Worm (Caenorhabditis elegans) whole organism, L4 larva: ENCODE data around the gene str-187.

Experiments
- D1046.2 ChIP-seq: fragments of 200-800 bp; sonication (Bioruptor generic); IDR thresholded peaks from 2 replicates; pipeline ENCODE4 v1.3.6; 2022; ENCODE audit warnings: missing genetic modification characterization, missing compliant biosample characterization
- F10B5.3 ChIP-seq: sonication (generic microtip); optimal IDR thresholded peaks from 2 replicates; lab custom pipeline; 2016; ENCODE audit warnings: mild to moderate bottlenecking, missing genetic modification characterization, missing compliant biosample characterization
- F26F4.8 ChIP-seq: fragments of 200-800 bp; sonication (Bioruptor generic); conservative IDR thresholded peaks from 2 replicates; pipeline ENCODE4 v1.3.6; 2022; ENCODE audit warnings: missing genetic modification characterization, missing compliant biosample characterization
- F49E8.2 ChIP-seq: sonication (generic microtip); optimal IDR thresholded peaks from 2 replicates; lab custom pipeline; 2016; ENCODE audit warnings: missing compliant biosample characterization, mild to moderate bottlenecking, missing genetic modification characterization, borderline replicate concordance
- T20F7.1 ChIP-seq: fragments of 200-800 bp; sonication (Bioruptor generic); optimal IDR thresholded peaks from 2 replicates; lab custom pipeline; 2018; ENCODE audit warnings: mild to moderate bottlenecking, missing genetic modification characterization, missing compliant biosample characterization
- T26A8.4 ChIP-seq: fragments of 200-800 bp; sonication (Bioruptor generic); IDR thresholded peaks from 2 replicates; pipeline ENCODE4 v1.3.6; 2022; ENCODE audit warnings: missing genetic modification characterization, missing compliant biosample characterization
- Y48G9A.11 ChIP-seq: fragments of 200-800 bp; sonication (Bioruptor generic); IDR thresholded peaks from 2 replicates; pipeline ENCODE4 v1.3.6; 2022; ENCODE audit warnings: missing genetic modification reagents, missing genetic modification characterization, missing compliant biosample characterization
- Y75B8A.6 ChIP-seq: fragments of 200-800 bp; sonication (Bioruptor generic); IDR thresholded peaks from 2 replicates; pipeline ENCODE4 v1.3.6; 2022; ENCODE audit warnings: missing genetic modification reagents, missing genetic modification characterization, missing compliant biosample characterization
- ZK546.5 ChIP-seq, 2 experiments: sonication (generic microtip); optimal IDR thresholded peaks; 2 replicates each; lab custom pipeline; 2017; ENCODE audit warnings: missing biosample characterization in 2 of 2, missing genetic modification characterization in 2 of 2
- aha-1 ChIP-seq: fragments of 150-350 bp; peaks from one replicate; lab custom pipeline; 2014; ENCODE audit warnings: missing biosample characterization, missing genetic modification characterization
- ama-1 ChIP-seq: fragments of 150-350 bp; optimal IDR thresholded peaks from 2 replicates; lab custom pipeline; 2014; ENCODE audit warnings: inconsistent platforms, mixed read lengths
- arid-1 ChIP-seq: fragments of 200-800 bp; sonication (Bioruptor generic); conservative IDR thresholded peaks from 2 replicates; pipeline ENCODE4 v1.3.6; 2022; ENCODE audit warnings: missing genetic modification reagents, missing genetic modification characterization, missing compliant biosample characterization
- attf-4 ChIP-seq: sonication (generic microtip); optimal IDR thresholded peaks from 3 replicates; lab custom pipeline; 2017; ENCODE audit warnings: missing biosample characterization, missing genetic modification characterization
- ceh-20 ChIP-seq: fragments of 200-800 bp; sonication (Bioruptor generic); IDR thresholded peaks from 2 replicates; pipeline ENCODE4 v1.3.6; 2022; ENCODE audit warnings: missing genetic modification reagents, missing genetic modification characterization, missing compliant biosample characterization
- ceh-28 ChIP-seq: fragments of 150-350 bp; optimal IDR thresholded peaks from 2 replicates; lab custom pipeline; 2014; ENCODE audit warnings: missing biosample characterization, missing genetic modification reagents, missing genetic modification characterization
- ceh-32 ChIP-seq: sonication (generic microtip); optimal IDR thresholded peaks from 2 replicates; lab custom pipeline; 2016; ENCODE audit warnings: mild to moderate bottlenecking, missing genetic modification characterization, missing compliant biosample characterization; ENCODE audit not compliant: poor library complexity
- ceh-44 ChIP-seq: fragments of 200-800 bp; sonication (Bioruptor generic); IDR thresholded peaks from 2 replicates; pipeline ENCODE4 v1.3.6; 2022; ENCODE audit warnings: missing genetic modification reagents, missing genetic modification characterization, missing compliant biosample characterization
- ces-1 ChIP-seq: fragments of 150-350 bp; sonication (generic microtip); optimal IDR thresholded peaks from 4 replicates; lab custom pipeline; 2014; ENCODE audit warnings: missing biosample characterization, missing genetic modification reagents, missing genetic modification characterization
- daf-12 ChIP-seq: fragments of 150-350 bp; optimal IDR thresholded peaks from 2 replicates; lab custom pipeline; 2014; ENCODE audit warnings: missing biosample characterization, missing genetic modification reagents, missing genetic modification characterization
- daf-16 ChIP-seq, 3 experiments: sonication (generic microtip); optimal IDR thresholded peaks; 2 replicates each; lab custom pipeline; 2016 to 2017; ENCODE audit warnings: missing genetic modification characterization in 3 of 3, missing genetic modification reagents in 3 of 3, mild to moderate bottlenecking in 2 of 3, missing compliant biosample characterization in 2 of 3, missing biosample characterization in 1 of 3, moderate library complexity in 1 of 3
- daf-19 ChIP-seq: fragments of 200-800 bp; sonication (Bioruptor generic); conservative IDR thresholded peaks from 2 replicates; pipeline ENCODE4 v1.3.6; 2022; ENCODE audit warnings: missing genetic modification characterization, missing compliant biosample characterization
- daf-8 ChIP-seq: fragments of 200-800 bp; sonication (Bioruptor generic); IDR thresholded peaks from 2 replicates; pipeline ENCODE4 v1.3.6; 2022; ENCODE audit warnings: missing genetic modification characterization, missing compliant biosample characterization
- dmd-9 ChIP-seq: fragments of 200-800 bp; sonication (Bioruptor generic); IDR thresholded peaks from 2 replicates; pipeline ENCODE4 v1.3.6; 2022; ENCODE audit warnings: missing genetic modification reagents, missing genetic modification characterization, missing compliant biosample characterization
- dpl-1 ChIP-seq: fragments of 150-350 bp; optimal IDR thresholded peaks from 2 replicates; lab custom pipeline; 2014; ENCODE audit warnings: missing biosample characterization, missing genetic modification reagents, missing genetic modification characterization
- duxl-1 ChIP-seq: sonication (generic microtip); optimal IDR thresholded peaks from 2 replicates; lab custom pipeline; 2016; ENCODE audit warnings: mild to moderate bottlenecking, missing genetic modification characterization, moderate library complexity, missing compliant biosample characterization; ENCODE audit not compliant: poor library complexity
- fos-1 ChIP-seq: fragments of 150-350 bp; optimal IDR thresholded peaks from 2 replicates; lab custom pipeline; 2014; ENCODE audit warnings: missing biosample characterization, missing genetic modification characterization
- gei-8 ChIP-seq: fragments of 200-800 bp; sonication (Bioruptor generic); optimal IDR thresholded peaks from 2 replicates; lab custom pipeline; 2018; ENCODE audit warnings: mild to moderate bottlenecking, missing genetic modification characterization, missing compliant biosample characterization
- hif-1 ChIP-seq, 2 experiments: sonication (generic microtip); optimal IDR thresholded peaks; 2 replicates each; lab custom pipeline; 2016 to 2017; ENCODE audit warnings: missing compliant biosample characterization in 2 of 2, missing genetic modification characterization in 2 of 2, missing genetic modification reagents in 2 of 2, missing genotype in 2 of 2, mild to moderate bottlenecking in 1 of 2
- hlh-30 ChIP-seq: sonication (generic microtip); optimal IDR thresholded peaks from 2 replicates; lab custom pipeline; 2017; ENCODE audit warnings: antibody characterized with exemption, mild to moderate bottlenecking, missing genetic modification characterization, missing compliant biosample characterization; ENCODE audit not compliant: insufficient read depth
- lin-38 ChIP-seq: fragments of 200-800 bp; sonication (Bioruptor generic); IDR thresholded peaks from 2 replicates; pipeline ENCODE4 v1.3.6; 2022; ENCODE audit warnings: missing genetic modification reagents, missing genetic modification characterization, missing compliant biosample characterization
- lin-39 ChIP-seq: fragments of 150-350 bp; optimal IDR thresholded peaks from 2 replicates; lab custom pipeline; 2014; ENCODE audit warnings: missing biosample characterization, missing genetic modification reagents, missing genetic modification characterization
- lsy-2 ChIP-seq, 2 experiments: fragments of 150-350 bp in 1 of 2; sonication (generic microtip) in 1 of 2; optimal IDR thresholded peaks; 2 replicates each; lab custom pipeline; 2014 to 2017; ENCODE audit warnings: missing biosample characterization in 2 of 2, missing genetic modification characterization in 2 of 2
- madf-5 ChIP-seq, 2 experiments: fragments of 200-800 bp; sonication (Bioruptor generic); IDR thresholded peaks; 2 replicates each; pipeline ENCODE4 v1.3.6; 2022; ENCODE audit warnings: missing compliant biosample characterization in 2 of 2, missing genetic modification characterization in 2 of 2
- mxl-2 ChIP-seq: fragments of 200-800 bp; sonication (Bioruptor generic); conservative IDR thresholded peaks from 2 replicates; pipeline ENCODE4 v1.3.6; 2022; ENCODE audit warnings: missing genetic modification reagents, missing genetic modification characterization, missing compliant biosample characterization
- nhr-11 ChIP-seq: fragments of 150-350 bp; optimal IDR thresholded peaks from 2 replicates; lab custom pipeline; 2014; ENCODE audit warnings: missing biosample characterization, missing genetic modification characterization
- nhr-42 ChIP-seq: fragments of 200-800 bp; sonication (Bioruptor generic); IDR thresholded peaks from 2 replicates; pipeline ENCODE4 v1.3.6; 2022; ENCODE audit warnings: missing genetic modification characterization, missing compliant biosample characterization
- nhr-48 ChIP-seq: sonication (generic microtip); optimal IDR thresholded peaks from 2 replicates; lab custom pipeline; 2016; ENCODE audit warnings: mild to moderate bottlenecking, missing genetic modification characterization, missing compliant biosample characterization
- nhr-6 ChIP-seq: fragments of 150-350 bp; optimal IDR thresholded peaks from 2 replicates; lab custom pipeline; 2014; ENCODE audit warnings: missing biosample characterization, missing genetic modification characterization
- nhr-77 ChIP-seq: fragments of 150-350 bp; optimal IDR thresholded peaks from 2 replicates; lab custom pipeline; 2014; ENCODE audit warnings: missing biosample characterization, missing genetic modification characterization
- pha-4 ChIP-seq, 2 experiments: fragments of 150-350 bp in 1 of 2; fragments of 200-800 bp in 1 of 2; sonication (Bioruptor generic) in 1 of 2; IDR thresholded peaks in 1 of 2; optimal IDR thresholded peaks in 1 of 2; 2 replicates each; pipeline versions ENCODE4 v1.3.6 to Lab custom; 2014 to 2022; ENCODE audit warnings: missing genetic modification characterization in 2 of 2, missing genetic modification reagents in 2 of 2, missing biosample characterization in 1 of 2, missing compliant biosample characterization in 1 of 2
- saeg-2 ChIP-seq: fragments of 200-800 bp; sonication (Bioruptor generic); IDR thresholded peaks from 2 replicates; pipeline ENCODE4 v1.3.6; 2022; ENCODE audit warnings: missing genetic modification reagents, missing genetic modification characterization, missing compliant biosample characterization
- set-16 ChIP-seq: fragments of 200-800 bp; sonication (Bioruptor generic); IDR thresholded peaks from 2 replicates; pipeline ENCODE4 v1.3.6; 2022; ENCODE audit warnings: missing genetic modification reagents, missing genetic modification characterization, missing compliant biosample characterization
- skn-1 ChIP-seq: fragments of 150-350 bp; optimal IDR thresholded peaks from 2 replicates; lab custom pipeline; 2014; ENCODE audit warnings: missing biosample characterization, missing genetic modification characterization
- spr-1 ChIP-seq: sonication (generic microtip); optimal IDR thresholded peaks from 2 replicates; lab custom pipeline; 2016; ENCODE audit warnings: mild to moderate bottlenecking, missing genetic modification characterization, missing compliant biosample characterization
- spr-3 ChIP-seq: fragments of 200-800 bp; sonication (Bioruptor generic); optimal IDR thresholded peaks from 2 replicates; lab custom pipeline; 2018; ENCODE audit warnings: mild to moderate bottlenecking, missing genetic modification characterization, missing compliant biosample characterization
- tag-97 ChIP-seq: fragments of 200-800 bp; sonication (Bioruptor generic); IDR thresholded peaks from 2 replicates; pipeline ENCODE4 v1.3.6; 2022; ENCODE audit warnings: missing genetic modification characterization, missing compliant biosample characterization
- unc-130 ChIP-seq: sonication (generic microtip); optimal IDR thresholded peaks from 2 replicates; lab custom pipeline; 2016; ENCODE audit warnings: missing genetic modification reagents, missing genetic modification characterization, missing compliant biosample characterization
- unc-39 ChIP-seq: sonication (generic microtip); optimal IDR thresholded peaks from 2 replicates; lab custom pipeline; 2017; ENCODE audit warnings: missing biosample characterization, missing genetic modification characterization
- vab-7 ChIP-seq: fragments of 200-800 bp; sonication (Bioruptor generic); IDR thresholded peaks from 2 replicates; pipeline ENCODE4 v1.3.6; 2022; ENCODE audit warnings: missing genetic modification reagents, missing genetic modification characterization, missing compliant biosample characterization
- zag-1 ChIP-seq: fragments of 150-350 bp; optimal IDR thresholded peaks from 2 replicates; lab custom pipeline; 2014; ENCODE audit warnings: missing biosample characterization, missing genetic modification characterization
- zfp-3 ChIP-seq: fragments of 200-800 bp; sonication (Bioruptor generic); conservative IDR thresholded peaks from 2 replicates; pipeline ENCODE4 v1.3.6; 2022; ENCODE audit warnings: missing genetic modification reagents, missing genetic modification characterization, missing compliant biosample characterization

Gene str-187

DNA sequence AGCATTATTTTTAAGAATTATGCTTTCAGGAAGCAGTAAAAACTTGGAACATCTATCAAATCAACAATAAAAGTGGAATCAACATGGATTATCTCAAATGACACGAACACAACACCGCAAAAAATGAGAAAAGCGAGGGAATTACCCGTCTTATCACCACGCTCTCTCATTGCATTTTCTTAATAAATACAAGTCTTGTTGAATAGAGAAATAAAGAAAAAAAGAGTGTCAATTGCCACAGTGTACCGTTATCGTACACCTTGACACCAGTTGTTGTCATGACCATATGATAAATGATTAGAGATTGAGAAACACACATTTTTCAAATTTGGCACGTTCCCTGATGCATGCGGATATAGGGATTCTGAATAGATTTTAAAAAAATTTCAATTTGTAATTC lies 1.7 kb upstream of the str-187 start (continued):
- TF ChIP-seq F49E8.2 (tag; lab: Kevin White, UChicago) (no peak), daf-8 (no peak), nhr-11 (tag; lab: Kevin White, UChicago) (no peak), ama-1 (lab: Kevin White, UChicago) (peak; percentile 84), nhr-42 (GFP tag; lab: Robert Waterston, UW) (no peak), T26A8.4 (GFP tag; lab: Robert Waterston, UW) (0 out of 2 replicates have a peak, but pooled peaks have one; percentile 21), pha-4 (GFP tag; IDR thresholded peaks at IDR 0.05; lab: Robert Waterston, UW) (no peak), pha-4 (tag; optimal IDR thresholded peaks at IDR 0.05; lab: Kevin White, UChicago) (no peak), dpl-1 (GFP tag; lab: Kevin White, UChicago) (no peak), daf-19 (no peak), lsy-2 (tag; optimal IDR thresholded peaks at IDR 0.05; lab: Kevin White, UChicago) (peak in 1 of 2 experiments; percentile 34), unc-39 (no peak), mxl-2 (GFP tag; lab: Robert Waterston, UW) (no peak), hlh-30 (peak; percentile 59), ceh-28 (tag; lab: Kevin White, UChicago) (no peak), arid-1 (GFP tag; lab: Robert Waterston, UW) (no peak), gei-8 (no peak), fos-1 (tag; lab: Kevin White, UChicago) (no peak), spr-1 (tag; lab: Kevin White, UChicago) (no peak), madf-5 (GFP tag; IDR thresholded peaks at IDR 0.05; lab: Robert Waterston, UW) (no peak), attf-4 (tag; lab: Kevin White, UChicago) (no peak), Y75B8A.6 (GFP tag; lab: Robert Waterston, UW) (no peak), D1046.2 (GFP tag; lab: Robert Waterston, UW) (no peak), lin-38 (GFP tag; lab: Robert Waterston, UW) (no peak), nhr-6 (peak; percentile 31), T20F7.1 (GFP tag; lab: Kevin White, UChicago) (no peak), vab-7 (GFP tag; lab: Robert Waterston, UW) (no peak), lin-39 (tag; lab: Kevin White, UChicago) (no peak), unc-130 (GFP tag; lab: Kevin White, UChicago) (no peak), skn-1 (tag; lab: Kevin White, UChicago) (no peak), nhr-77 (tag; lab: Kevin White, UChicago) (peak; percentile 88), ceh-32 (tag; lab: Kevin White, UChicago) (no peak), F26F4.8 (no peak), F10B5.3 (tag; lab: Kevin White, UChicago) (no peak), tag-97 (no peak), ceh-20 (GFP tag; lab: Robert Waterston, UW) (no peak), saeg-2 (no peak), dmd-9 (GFP tag; lab: Robert Waterston, UW) (no peak), ces-1 (GFP tag; lab: Kevin White, UChicago) (no peak), hif-1 (tag; optimal IDR thresholded peaks at IDR 0.05; lab: Kevin White, UChicago) (peak; percentile 7 to 96), duxl-1 (tag; lab: Kevin White, UChicago) (no peak), zag-1 (tag; lab: Kevin White, UChicago) (no peak), set-16 (GFP tag; lab: Robert Waterston, UW) (no peak), Y48G9A.11 (GFP tag; lab: Robert Waterston, UW) (no peak), daf-16 (GFP tag; optimal IDR thresholded peaks at IDR 0.05; lab: Kevin White, UChicago) (peak in 1 of 2 experiments; percentile 54), daf-16 (tag; optimal IDR thresholded peaks at IDR 0.05; lab: Kevin White, UChicago) (peak; percentile 96), zfp-3 (no peak), daf-12 (tag; lab: Kevin White, UChicago) (no peak), nhr-48 (peak; percentile 75), ceh-44 (GFP tag; lab: Robert Waterston, UW) (no peak), spr-3 (GFP tag; lab: Kevin White, UChicago) (no peak), aha-1 (tag; lab: Kevin White, UChicago) (peak; percentile 90), ZK546.5 (tag; optimal IDR thresholded peaks at IDR 0.05; lab: Kevin White, UChicago) (no peak)
